Worm (Caenorhabditis elegans): Measurements from ENCODE around the gene ceh-30.

Gene ceh-30

ce11 chrX:3092460-3092859 is 29.1 kb downstream of the ceh-30 start (continued):
- TF ChIP-seq bed-1 (GFP tag; IDR thresholded peaks at IDR 0.05) (no peak), zfh-2 (GFP tag; conservative IDR thresholded peaks at IDR 0.05) (peak; percentile 32; the same call in 1 of the 2 replicates), ZK185.1 (tag; optimal IDR thresholded peaks at IDR 0.05; ENCODE audit: poor library complexity, severe bottlenecking) (no peak), snpc-1.3 (tag; optimal IDR thresholded peaks at IDR 0.05; ENCODE audit: insufficient read depth) (no peak), tbx-9 (tag; optimal IDR thresholded peaks at IDR 0.05; ENCODE audit: borderline replicate concordance) (no peak), madf-10 (tag; optimal IDR thresholded peaks at IDR 0.05) (no peak), him-1 (tag; optimal IDR thresholded peaks at IDR 0.05) (no peak), C06A6.2 (GFP tag; conservative IDR thresholded peaks at IDR 0.05) (no peak), mcd-1 (GFP tag; IDR thresholded peaks at IDR 0.05) (peak; percentile 57), unc-62 (GFP tag; optimal IDR thresholded peaks at IDR 0.05) (no peak), ztf-18 (tag; optimal IDR thresholded peaks at IDR 0.05) (no peak)

DNA sequence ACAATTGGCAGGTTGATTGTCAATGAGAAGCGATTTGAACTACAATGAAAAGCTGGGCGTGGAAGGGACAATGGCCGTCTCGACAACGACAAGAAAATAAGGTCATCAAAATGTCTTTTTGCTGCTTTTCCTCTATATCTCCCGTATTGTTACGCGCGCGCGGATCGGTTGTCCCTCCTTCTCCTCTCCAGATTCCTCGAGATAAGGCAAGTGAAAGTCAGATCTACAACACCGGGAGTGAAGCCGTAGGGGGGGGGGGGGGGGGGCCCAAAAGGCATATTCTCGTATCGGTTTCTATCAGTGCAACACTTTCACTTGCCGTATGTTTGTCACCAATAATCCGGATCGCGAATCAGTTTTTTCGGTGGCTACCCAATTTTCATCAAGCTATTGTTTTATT is 30.9 kb downstream of the ceh-30 start, which contains the start of gene wrt-2:
wrt-2 (minus strand) TSS at position 46 of the 400 bp plus-strand sequence.
- TF ChIP-seq let-526 (GFP tag; IDR thresholded peaks at IDR 0.05) (no peak), sptf-2 (GFP tag; optimal IDR thresholded peaks at IDR 0.05) (no peak), Y53G8AR.9 (GFP tag; conservative IDR thresholded peaks at IDR 0.05) (no peak), zfh-2 (GFP tag; conservative IDR thresholded peaks at IDR 0.05) (peak; percentile 60), lsl-1 (GFP tag; optimal IDR thresholded peaks at IDR 0.05) (no peak), gei-17 (GFP tag; optimal IDR thresholded peaks at IDR 0.05) (no peak), snpc-4 (GFP tag; optimal IDR thresholded peaks at IDR 0.05) (no peak), snpc-4 (tag; optimal IDR thresholded peaks at IDR 0.05) (no peak)

DNA sequence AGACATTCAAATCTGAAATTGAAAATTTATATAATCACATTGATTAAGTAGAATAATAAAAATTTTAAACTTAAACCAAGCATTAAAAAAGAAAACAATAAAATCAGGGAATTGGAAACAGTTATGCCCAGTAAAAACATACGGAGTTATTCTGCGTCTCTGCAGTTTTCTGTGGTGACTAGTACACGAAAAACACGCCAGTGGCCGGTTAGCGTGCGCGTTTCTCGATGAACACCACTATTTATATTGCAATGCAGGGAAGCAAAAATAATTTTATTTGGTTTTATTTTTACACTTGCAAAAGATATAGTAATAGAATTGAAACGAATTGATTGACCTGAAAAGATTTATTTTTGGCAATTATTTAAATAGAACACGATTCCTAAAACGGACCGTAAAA is 36.5 kb downstream of the ceh-30 start, which contains the start of gene sec-3:
sec-3 (minus strand) TSS at position 21 of the 400 bp plus-strand sequence.
- TF ChIP-seq pbrm-1 (GFP tag; IDR thresholded peaks at IDR 0.05) (peak; percentile 81), lsl-1 (GFP tag; optimal IDR thresholded peaks at IDR 0.05) (no peak), ztf-26 (tag; optimal IDR thresholded peaks at IDR 0.05) (peak; percentile 36), B0336.3 (GFP tag; IDR thresholded peaks at IDR 0.05) (peak; percentile 58), unc-130 (GFP tag; optimal IDR thresholded peaks at IDR 0.05) (no peak), F10E7.11 (tag; optimal IDR thresholded peaks at IDR 0.05) (no peak), tlf-1 (GFP tag; optimal IDR thresholded peaks at IDR 0.05) (peak; percentile 53), xnd-1 (tag; optimal IDR thresholded peaks at IDR 0.05) (no peak), lin-54 (GFP tag; optimal IDR thresholded peaks at IDR 0.05) (peak; percentile 61), B0019.2 (GFP tag; conservative IDR thresholded peaks at IDR 0.05) (no peak), snpc-3.4 (tag; optimal IDR thresholded peaks at IDR 0.05) (peak; percentile 9), fkh-3 (tag; optimal IDR thresholded peaks at IDR 0.05) (no peak), hmg-1.2 (GFP tag; IDR thresholded peaks at IDR 0.05) (peak; percentile 90), egl-18 (GFP tag; IDR thresholded peaks at IDR 0.05) (no peak), let-607 (tag; optimal IDR thresholded peaks at IDR 0.05) (peak; percentile 10 to 42), dpff-1 (tag; optimal IDR thresholded peaks at IDR 0.05) (no peak), nfyb-1 (GFP tag; IDR thresholded peaks at IDR 0.05) (peak; percentile 59; the same call in 1 of the 2 replicates), ceh-79 (tag; optimal IDR thresholded peaks at IDR 0.05) (no peak), K12H6.12 (tag; optimal IDR thresholded peaks at IDR 0.05) (peak; percentile 79), Y95B8A.8 (GFP tag; IDR thresholded peaks at IDR 0.05) (no peak), pha-4 (tag; optimal IDR thresholded peaks at IDR 0.05) (peak; percentile 69), lir-1 (GFP tag; conservative IDR thresholded peaks at IDR 0.05) (peak; percentile 22; the same call in 1 of the 2 replicates), repo-1 (tag; optimal IDR thresholded peaks at IDR 0.05) (peak; percentile 85), ceh-91 (GFP tag; IDR thresholded peaks at IDR 0.05) (no peak), cebp-1 (GFP tag; IDR thresholded peaks at IDR 0.05) (no peak), cebp-1 (tag; optimal IDR thresholded peaks at IDR 0.05) (peak; percentile 83), B0261.1 (tag; optimal IDR thresholded peaks at IDR 0.05) (no peak), dox-1 (GFP tag; IDR thresholded peaks at IDR 0.05) (peak; percentile 86), lin-40 (tag; optimal IDR thresholded peaks at IDR 0.05) (peak; percentile 88), ZK185.1 (tag; optimal IDR thresholded peaks at IDR 0.05; ENCODE audit: poor library complexity, severe bottlenecking) (peak; percentile 74)

All from whole organism, young adult.